Worm (Caenorhabditis elegans) whole organism, early embryonic: Measurements from ENCODE around the gene dmsr-9.

Experiments
- B0310.2 ChIP-seq: sonication (generic microtip); optimal IDR thresholded peaks from 2 replicates; lab custom pipeline; 2016; ENCODE audit warnings: mild to moderate bottlenecking, missing genetic modification characterization, missing compliant biosample characterization
- aly-1 ChIP-seq: sonication (generic microtip); optimal IDR thresholded peaks from 2 replicates; lab custom pipeline; 2016; ENCODE audit warnings: missing genetic modification characterization, missing compliant biosample characterization
- ama-1 ChIP-seq: fragments of 150-350 bp; optimal IDR thresholded peaks from 2 replicates; lab custom pipeline; 2014
- ceh-13 ChIP-seq: fragments of 200-800 bp; sonication (Bioruptor generic); optimal IDR thresholded peaks from 2 replicates; lab custom pipeline; 2018; ENCODE audit warnings: mild to moderate bottlenecking, missing genetic modification characterization, missing compliant biosample characterization
- ceh-36 ChIP-seq: sonication (generic microtip); optimal IDR thresholded peaks from 2 replicates; lab custom pipeline; 2016; ENCODE audit warnings: missing genetic modification characterization, inconsistent platforms, missing compliant biosample characterization
- ets-7 ChIP-seq: sonication (generic microtip); optimal IDR thresholded peaks from 2 replicates; lab custom pipeline; 2016; ENCODE audit warnings: missing genotype, missing genetic modification characterization, missing compliant biosample characterization
- flt-1 ChIP-seq: fragments of 200-800 bp; sonication (Bioruptor generic); IDR thresholded peaks from 2 replicates; pipeline ENCODE4 v1.3.6; 2022; ENCODE audit warnings: missing genetic modification characterization, missing compliant biosample characterization
- hmbx-1 ChIP-seq: sonication (generic microtip); optimal IDR thresholded peaks from 2 replicates; lab custom pipeline; 2016; ENCODE audit warnings: mild to moderate bottlenecking, missing genetic modification characterization, missing compliant biosample characterization
- hnd-1 ChIP-seq: sonication (generic microtip); optimal IDR thresholded peaks from 2 replicates; lab custom pipeline; 2016; ENCODE audit warnings: missing genetic modification characterization, missing compliant biosample characterization
- pes-1 ChIP-seq: fragments of 200-800 bp; sonication (Bioruptor generic); IDR thresholded peaks from 2 replicates; pipeline ENCODE4 v1.3.6; 2022; ENCODE audit warnings: missing genetic modification reagents, missing genetic modification characterization, missing compliant biosample characterization
- scrt-1 ChIP-seq: fragments of 200-800 bp; sonication (Bioruptor generic); IDR thresholded peaks from 2 replicates; pipeline ENCODE4 v1.3.6; 2022; ENCODE audit warnings: missing genetic modification characterization, missing compliant biosample characterization
- sea-1 ChIP-seq: fragments of 200-800 bp; sonication (Bioruptor generic); conservative IDR thresholded peaks from 2 replicates; pipeline ENCODE4 v1.3.6; 2022; ENCODE audit warnings: missing genetic modification characterization, missing compliant biosample characterization
- tbx-11 ChIP-seq: fragments of 200-800 bp; sonication (Bioruptor generic); IDR thresholded peaks from 2 replicates; pipeline ENCODE4 v1.3.6; 2022; ENCODE audit warnings: missing genetic modification characterization, missing compliant biosample characterization
- tbx-37 ChIP-seq: fragments of 200-800 bp; sonication (Bioruptor generic); conservative IDR thresholded peaks from 2 replicates; pipeline ENCODE4 v1.3.6; 2022; ENCODE audit warnings: missing genetic modification reagents, missing genetic modification characterization, missing compliant biosample characterization

ce11 chrV:6753257-6753656 is 46.2 kb downstream of the dmsr-9 start:
- TF ChIP-seq aly-1 (tag; lab: Kevin White, UChicago) (no peak), ama-1 (lab: Kevin White, UChicago) (no peak), ceh-36 (no peak), B0310.2 (tag; lab: Kevin White, UChicago) (no peak), sea-1 (GFP tag; lab: Robert Waterston, UW) (no peak), scrt-1 (no peak), tbx-37 (no peak), flt-1 (no peak), tbx-11 (GFP tag; lab: Robert Waterston, UW) (no peak), ets-7 (no peak), ceh-13 (GFP tag; lab: Kevin White, UChicago) (no peak), pes-1 (no peak), hnd-1 (tag; lab: Kevin White, UChicago) (no peak), hmbx-1 (no peak)
